ENCODE assay signal across 1 fruit fly cellular context in genomic region chr3R:15213362-15213989, dm6.
A peak's percentile ranks its signal among the peaks of the same experiment; 100 is the strongest.
TF ChIP-seq lines count a peak whose summit lies in the region.

Gene CG6654, minus strand, starts transcription at chr3R:15213658.
Gene CG4210, plus strand, starts transcription at chr3R:15213974.

TF ChIP-seq in whole organism, embryonic, 481 proteins besides CTCF, POLR2A, EP300 and RAD21 (continued from another document and continues in another):
- TF ChIP-seq zfh1 (GFP tag; IDR thresholded peaks at IDR 0.05; lab: Robert Waterston, UW) (no peak), hkb (optimal IDR thresholded peaks at IDR 0.05; lab: Kevin White, UChicago) (no peak), hkb (GFP tag; IDR thresholded peaks at IDR 0.05; lab: Robert Waterston, UW) (no peak), B-H2 (GFP tag; optimal IDR thresholded peaks at IDR 0.05; lab: Kevin White, UChicago) (peak; percentile 38), CG17829 (tag; optimal IDR thresholded peaks at IDR 0.05; lab: Kevin White, UChicago) (peak; percentile 38), CG12659 (GFP tag; optimal IDR thresholded peaks at IDR 0.05; lab: Kevin White, UChicago) (peak; percentile 26), CG12391 (tag; optimal IDR thresholded peaks at IDR 0.05; lab: Kevin White, UChicago) (peak; percentile 43), CG16779 (GFP tag; IDR thresholded peaks at IDR 0.05; lab: Robert Waterston, UW) (no peak), H2.0 (GFP tag; IDR thresholded peaks at IDR 0.05; lab: Robert Waterston, UW) (no peak), YL-1 (GFP tag; optimal IDR thresholded peaks at IDR 0.05; lab: Kevin White, UChicago) (peak; percentile 32), pzg (GFP tag; optimal IDR thresholded peaks at IDR 0.05; lab: Kevin White, UChicago) (peak; percentile 67), CG15479 (GFP tag; optimal IDR thresholded peaks at IDR 0.05; lab: Kevin White, UChicago) (peak; percentile 20), CG9817 (tag; optimal IDR thresholded peaks at IDR 0.05; lab: Kevin White, UChicago) (no peak), Med (GFP tag; lab: Kevin White, UChicago) (peak; percentile 57), ase (GFP tag; IDR thresholded peaks at IDR 0.05; lab: Robert Waterston, UW) (no peak), insv (GFP tag; optimal IDR thresholded peaks at IDR 0.05; lab: Kevin White, UChicago) (no peak), CG2129 (GFP tag; IDR thresholded peaks at IDR 0.05; lab: Robert Waterston, UW; ENCODE audit: partially characterized antibody) (peak; percentile 18; the same call in 1 of the 2 replicates), dpn (GFP tag; optimal IDR thresholded peaks at IDR 0.05; lab: Kevin White, UChicago) (peak in 1 of 2 experiments; percentile 9), CG34376 (GFP tag; optimal IDR thresholded peaks at IDR 0.05; lab: Kevin White, UChicago) (peak; percentile 28), CG15073 (GFP tag; optimal IDR thresholded peaks at IDR 0.05; lab: Kevin White, UChicago) (no peak), CG1603 (tag; optimal IDR thresholded peaks at IDR 0.05; lab: Kevin White, UChicago) (peak; percentile 50), CG10959 (GFP tag; IDR thresholded peaks at IDR 0.05; lab: Robert Waterston, UW) (no peak), D19B (GFP tag; optimal IDR thresholded peaks at IDR 0.05; lab: Kevin White, UChicago) (no peak), CG10543 (GFP tag; optimal IDR thresholded peaks at IDR 0.05; lab: Kevin White, UChicago) (no peak), dmrt11E (tag; optimal IDR thresholded peaks at IDR 0.05; lab: Kevin White, UChicago) (no peak), sd (tag; optimal IDR thresholded peaks at IDR 0.05; lab: Kevin White, UChicago) (no peak), dmrt99B (tag; optimal IDR thresholded peaks at IDR 0.05; lab: Kevin White, UChicago) (no peak), CG17361 (GFP tag; IDR thresholded peaks at IDR 0.05; lab: Robert Waterston, UW) (peak; percentile 33; the same call in 1 of the 3 replicates), CG14014 (GFP tag; IDR thresholded peaks at IDR 0.05; lab: Robert Waterston, UW) (no peak), CG11085 (GFP tag; IDR thresholded peaks at IDR 0.05; lab: Robert Waterston, UW) (no peak), Asciz (GFP tag; optimal IDR thresholded peaks at IDR 0.05; lab: Kevin White, UChicago) (peak; percentile 1), CG17568 (GFP tag; optimal IDR thresholded peaks at IDR 0.05; lab: Kevin White, UChicago) (no peak), CG15696 (tag; optimal IDR thresholded peaks at IDR 0.05; lab: Kevin White, UChicago) (peak; percentile 56), NC2β (GFP tag; optimal IDR thresholded peaks at IDR 0.05; lab: Kevin White, UChicago) (no peak), bab2 (GFP tag; optimal IDR thresholded peaks at IDR 0.05; lab: Kevin White, UChicago) (no peak), CG13287 (GFP tag; IDR thresholded peaks at IDR 0.05; lab: Robert Waterston, UW; ENCODE audit: partially characterized antibody) (peak; percentile 83), NFAT (GFP tag; IDR thresholded peaks at IDR 0.05; lab: Robert Waterston, UW) (no peak), HLH3B (GFP tag; IDR thresholded peaks at IDR 0.05; lab: Robert Waterston, UW) (no peak), bsh (GFP tag; optimal IDR thresholded peaks at IDR 0.05; lab: Kevin White, UChicago) (peak in 1 of 2 experiments; percentile 16), CG18262 (tag; optimal IDR thresholded peaks at IDR 0.05; lab: Kevin White, UChicago) (peak; percentile 22), CG7271 (tag; optimal IDR thresholded peaks at IDR 0.05; lab: Kevin White, UChicago) (no peak), maf-S (GFP tag; optimal IDR thresholded peaks at IDR 0.05; lab: Kevin White, UChicago) (no peak), jumu (GFP tag; optimal IDR thresholded peaks at IDR 0.05; lab: Kevin White, UChicago) (no peak), CG17385 (GFP tag; optimal IDR thresholded peaks at IDR 0.05; lab: Kevin White, UChicago) (peak; percentile 4), Hsf (GFP tag; optimal IDR thresholded peaks at IDR 0.05; lab: Kevin White, UChicago) (peak; percentile 0), CG10209 (GFP tag; optimal IDR thresholded peaks at IDR 0.05; lab: Kevin White, UChicago) (no peak), Fer1 (GFP tag; optimal IDR thresholded peaks at IDR 0.05; lab: Kevin White, UChicago) (peak; percentile 30), CG13424 (tag; optimal IDR thresholded peaks at IDR 0.05; lab: Kevin White, UChicago) (peak; percentile 8), CG7786 (GFP tag; optimal IDR thresholded peaks at IDR 0.05; lab: Kevin White, UChicago) (no peak), sens (GFP tag; lab: Kevin White, UChicago) (peak; percentile 85), CG10267 (tag; optimal IDR thresholded peaks at IDR 0.05; lab: Kevin White, UChicago) (peak; percentile 58), Pdp1 (GFP tag; optimal IDR thresholded peaks at IDR 0.05; lab: Kevin White, UChicago) (peak in 1 of 2 experiments; percentile 63), pros (GFP tag; optimal IDR thresholded peaks at IDR 0.05; lab: Kevin White, UChicago) (no peak), btn (GFP tag; optimal IDR thresholded peaks at IDR 0.05; lab: Kevin White, UChicago) (no peak), Sry-δ (GFP tag; optimal IDR thresholded peaks at IDR 0.05; lab: Kevin White, UChicago) (peak; percentile 74), bbx (GFP tag; IDR thresholded peaks at IDR 0.05; lab: Robert Waterston, UW; ENCODE audit: partially characterized antibody) (0 out of 2 replicates have a peak, but pooled peaks have one; percentile 39), Ets97D (GFP tag; optimal IDR thresholded peaks at IDR 0.05; lab: Kevin White, UChicago) (peak; percentile 44), Dbx (GFP tag; IDR thresholded peaks at IDR 0.05; lab: Robert Waterston, UW) (0 out of 3 replicates have a peak, but pooled peaks have one; percentile 15), Scr (GFP tag; IDR thresholded peaks at IDR 0.05; lab: Robert Waterston, UW; ENCODE audit: partially characterized antibody) (peak; percentile 68), p53 (GFP tag; optimal IDR thresholded peaks at IDR 0.05; lab: Kevin White, UChicago) (no peak), disco-r (GFP tag; optimal IDR thresholded peaks at IDR 0.05; lab: Kevin White, UChicago) (no peak), CG15601 (tag; optimal IDR thresholded peaks at IDR 0.05; lab: Kevin White, UChicago) (peak; percentile 26), Opbp (GFP tag; IDR thresholded peaks at IDR 0.05; lab: Robert Waterston, UW; ENCODE audit: partially characterized antibody) (peak; percentile 53; the same call in 2 of the 3 replicates), exex (tag; optimal IDR thresholded peaks at IDR 0.05; lab: Kevin White, UChicago) (peak; percentile 38), kay (GFP tag; optimal IDR thresholded peaks at IDR 0.05; lab: Kevin White, UChicago) (no peak), grau (tag; optimal IDR thresholded peaks at IDR 0.05; lab: Kevin White, UChicago) (peak; percentile 36), HHEX (GFP tag; optimal IDR thresholded peaks at IDR 0.05; lab: Kevin White, UChicago) (no peak), zen (tag; optimal IDR thresholded peaks at IDR 0.05; lab: Kevin White, UChicago) (peak; percentile 36), CG31388 (GFP tag; optimal IDR thresholded peaks at IDR 0.05; lab: Kevin White, UChicago) (no peak), NfI (GFP tag; optimal IDR thresholded peaks at IDR 0.05; lab: Kevin White, UChicago) (peak; percentile 3), stwl (tag; optimal IDR thresholded peaks at IDR 0.05; lab: Kevin White, UChicago) (peak; percentile 98), CG16813 (GFP tag; IDR thresholded peaks at IDR 0.05; lab: Robert Waterston, UW; ENCODE audit: partially characterized antibody) (no peak; the same call in 1 of the 3 replicates), klu (GFP tag; IDR thresholded peaks at IDR 0.05; lab: Robert Waterston, UW) (no peak), CG1792 (GFP tag; optimal IDR thresholded peaks at IDR 0.05; lab: Kevin White, UChicago) (no peak), gro (GFP tag; optimal IDR thresholded peaks at IDR 0.05; lab: Kevin White, UChicago) (peak; percentile 33), Dll (GFP tag; IDR thresholded peaks at IDR 0.05; lab: Robert Waterston, UW; ENCODE audit: partially characterized antibody) (peak; percentile 69), Trl (optimal IDR thresholded peaks at IDR 0.05; lab: Kevin White, UChicago) (no peak), Trl (GFP tag; optimal IDR thresholded peaks at IDR 0.05; lab: Kevin White, UChicago) (no peak), CG9727 (GFP tag; optimal IDR thresholded peaks at IDR 0.05; lab: Kevin White, UChicago) (peak; percentile 1), CG12104 (GFP tag; optimal IDR thresholded peaks at IDR 0.05; lab: Kevin White, UChicago) (peak; percentile 23), CG4404 (GFP tag; IDR thresholded peaks at IDR 0.05; lab: Robert Waterston, UW) (no peak), Max (GFP tag; optimal IDR thresholded peaks at IDR 0.05; lab: Kevin White, UChicago) (peak; percentile 14), CG31441 (GFP tag; IDR thresholded peaks at IDR 0.05; lab: Robert Waterston, UW) (peak; percentile 64), Stat92E (GFP tag; optimal IDR thresholded peaks at IDR 0.05; lab: Kevin White, UChicago) (peak in 1 of 3 experiments; percentile 63), E2f2 (GFP tag; IDR thresholded peaks at IDR 0.05; lab: Robert Waterston, UW) (peak; percentile 92), CG9797 (GFP tag; optimal IDR thresholded peaks at IDR 0.05; lab: Kevin White, UChicago) (peak; percentile 84), gfzf (GFP tag; optimal IDR thresholded peaks at IDR 0.05; lab: Kevin White, UChicago) (peak; percentile 86), CG8765 (GFP tag; IDR thresholded peaks at IDR 0.05; lab: Robert Waterston, UW) (no peak), CG2712 (tag; optimal IDR thresholded peaks at IDR 0.05; lab: Kevin White, UChicago) (peak; percentile 49), bowl (GFP tag; IDR thresholded peaks at IDR 0.05; lab: Robert Waterston, UW) (no peak), unc-4 (GFP tag; IDR thresholded peaks at IDR 0.05; lab: Robert Waterston, UW; ENCODE audit: partially characterized antibody) (peak; percentile 51; the same call in 1 of the 2 replicates), Vsx1 (GFP tag; optimal IDR thresholded peaks at IDR 0.05; lab: Kevin White, UChicago) (no peak), Elba2 (GFP tag; optimal IDR thresholded peaks at IDR 0.05; lab: Kevin White, UChicago) (peak; percentile 60), ems (GFP tag; optimal IDR thresholded peaks at IDR 0.05; lab: Kevin White, UChicago) (no peak), CoRest (tag; optimal IDR thresholded peaks at IDR 0.05; lab: Kevin White, UChicago) (peak; percentile 56), HLH54F (GFP tag; optimal IDR thresholded peaks at IDR 0.05; lab: Kevin White, UChicago) (no peak), PHDP (tag; optimal IDR thresholded peaks at IDR 0.05; lab: Kevin White, UChicago) (peak; percentile 8), Bgb (GFP tag; IDR thresholded peaks at IDR 0.05; lab: Robert Waterston, UW; ENCODE audit: partially characterized antibody) (peak; percentile 59), CG30020 (tag; optimal IDR thresholded peaks at IDR 0.05; lab: Kevin White, UChicago) (peak; percentile 47), phol (tag; optimal IDR thresholded peaks at IDR 0.05; lab: Kevin White, UChicago) (peak; percentile 22), vfl (GFP tag; optimal IDR thresholded peaks at IDR 0.05; lab: Kevin White, UChicago) (no peak), CG4617 (GFP tag; optimal IDR thresholded peaks at IDR 0.05; lab: Kevin White, UChicago; ENCODE audit: borderline replicate concordance) (peak; percentile 78), Sry-β (GFP tag; optimal IDR thresholded peaks at IDR 0.05; lab: Kevin White, UChicago) (peak; percentile 15), CG2116 (GFP tag; optimal IDR thresholded peaks at IDR 0.05; lab: Kevin White, UChicago) (peak; percentile 42), CG4328 (GFP tag; optimal IDR thresholded peaks at IDR 0.05; lab: Kevin White, UChicago) (peak; percentile 28), CG10431 (GFP tag; optimal IDR thresholded peaks at IDR 0.05; lab: Kevin White, UChicago) (no peak), TFAM (GFP tag; optimal IDR thresholded peaks at IDR 0.05; lab: Kevin White, UChicago) (no peak), CG4707 (GFP tag; optimal IDR thresholded peaks at IDR 0.05; lab: Kevin White, UChicago) (no peak), knrl (GFP tag; IDR thresholded peaks at IDR 0.05; lab: Robert Waterston, UW; ENCODE audit: partially characterized antibody) (peak; percentile 58; the same call in 2 of the 3 replicates), amos (GFP tag; IDR thresholded peaks at IDR 0.05; lab: Robert Waterston, UW; ENCODE audit: partially characterized antibody) (peak; percentile 49), E2f1 (GFP tag; IDR thresholded peaks at IDR 0.05; lab: Robert Waterston, UW) (no peak), lmd (GFP tag; IDR thresholded peaks at IDR 0.05; lab: Robert Waterston, UW) (peak; percentile 31; the same call in 1 of the 2 replicates), CG12155 (GFP tag; optimal IDR thresholded peaks at IDR 0.05; lab: Kevin White, UChicago) (peak; percentile 21), ash1 (GFP tag; optimal IDR thresholded peaks at IDR 0.05; lab: Kevin White, UChicago) (no peak), Myb (GFP tag; optimal IDR thresholded peaks at IDR 0.05; lab: Kevin White, UChicago) (peak; percentile 3), trem (tag; optimal IDR thresholded peaks at IDR 0.05; lab: Kevin White, UChicago) (peak; percentile 59), CG13296 (GFP tag; optimal IDR thresholded peaks at IDR 0.05; lab: Kevin White, UChicago) (peak; percentile 5), CG3995 (GFP tag; optimal IDR thresholded peaks at IDR 0.05; lab: Kevin White, UChicago) (peak; percentile 69), inv (GFP tag; IDR thresholded peaks at IDR 0.05; lab: Robert Waterston, UW; ENCODE audit: partially characterized antibody) (peak; percentile 37; the same call in 1 of the 2 replicates), CG13775 (GFP tag; optimal IDR thresholded peaks at IDR 0.05; lab: Kevin White, UChicago) (peak; percentile 3), CG14667 (GFP tag; IDR thresholded peaks at IDR 0.05; lab: Robert Waterston, UW) (no peak), Ets65A (GFP tag; lab: Kevin White, UChicago) (no peak), MBD-R2 (GFP tag; IDR thresholded peaks at IDR 0.05; lab: Robert Waterston, UW) (peak; percentile 52), BEAF-32 (GFP tag; optimal IDR thresholded peaks at IDR 0.05; lab: Kevin White, UChicago) (peak; percentile 78), Sin3A (optimal IDR thresholded peaks at IDR 0.05; lab: Kevin White, UChicago) (peak; percentile 21), lilli (GFP tag; optimal IDR thresholded peaks at IDR 0.05; lab: Kevin White, UChicago) (peak; percentile 31), tgo (GFP tag; IDR thresholded peaks at IDR 0.05; lab: Robert Waterston, UW) (no peak), CG32532 (GFP tag; IDR thresholded peaks at IDR 0.05; lab: Robert Waterston, UW) (peak; percentile 10; the same call in 1 of the 2 replicates), CG4730 (GFP tag; IDR thresholded peaks at IDR 0.05; lab: Robert Waterston, UW) (no peak), gcm (GFP tag; optimal IDR thresholded peaks at IDR 0.05; lab: Kevin White, UChicago) (no peak), CG15514 (GFP tag; optimal IDR thresholded peaks at IDR 0.05; lab: Kevin White, UChicago) (peak; percentile 20)
